Worm (Caenorhabditis elegans): ENCODE results near the gene C02F5.10.
A peak's percentile ranks its signal among the peaks of the same experiment; 100 is the strongest.

Gene C02F5.10

ce11 chrIII:8244052-8244451 is 5.2 kb downstream of the C02F5.10 start, which contains the start of the genes pbs-6 and cids-1 (continued):
- TF ChIP-seq irx-1 (tag; optimal IDR thresholded peaks at IDR 0.05), result no peak

ce11 chrIII:8242809-8243208 is 6.5 kb downstream of the C02F5.10 start, which contains the start of gene C02F5.12:
Gene C02F5.12, minus strand, starts transcription at chrIII:8243029.
- no peak for TF ChIP-seq fkh-4 (tag; optimal IDR thresholded peaks at IDR 0.05; ENCODE audit: borderline replicate concordance)
- TF ChIP-seq lsy-2 (tag; optimal IDR thresholded peaks at IDR 0.05), result peak; percentile 11 to 32
- no peak for TF ChIP-seq egl-13 (tag; optimal IDR thresholded peaks at IDR 0.05)
- TF ChIP-seq nhr-76 (tag; optimal IDR thresholded peaks at IDR 0.05), result no peak
- TF ChIP-seq mef-2 (tag; optimal IDR thresholded peaks at IDR 0.05), result no peak
- no peak for TF ChIP-seq sox-4 (tag; optimal IDR thresholded peaks at IDR 0.05)
- no peak for TF ChIP-seq nhr-77 (tag; optimal IDR thresholded peaks at IDR 0.05)
- no peak for TF ChIP-seq sup-37 (GFP tag; optimal IDR thresholded peaks at IDR 0.05)
- no peak for TF ChIP-seq egl-27 (tag; optimal IDR thresholded peaks at IDR 0.05)
- TF ChIP-seq rnt-1 (tag; optimal IDR thresholded peaks at IDR 0.05), result peak; percentile 11
- TF ChIP-seq isw-1 (GFP tag; IDR thresholded peaks at IDR 0.05), result no peak
- TF ChIP-seq nhr-90 (tag; optimal IDR thresholded peaks at IDR 0.05; ENCODE audit: poor library complexity), result peak; percentile 15
- no peak for TF ChIP-seq ceh-8 (GFP tag; optimal IDR thresholded peaks at IDR 0.05)
- no peak for TF ChIP-seq pag-3 (tag; optimal IDR thresholded peaks at IDR 0.05; ENCODE audit: borderline replicate concordance, insufficient read depth)
- peak; percentile 51 for TF ChIP-seq nhr-71 (tag; optimal IDR thresholded peaks at IDR 0.05)
- TF ChIP-seq unc-62 (GFP tag; optimal IDR thresholded peaks at IDR 0.05), result no peak
- no peak for TF ChIP-seq unc-30 (tag; optimal IDR thresholded peaks at IDR 0.05)
- peak; percentile 46 for TF ChIP-seq nhr-85 (tag)
- no peak for TF ChIP-seq Y116A8C.19 (tag; optimal IDR thresholded peaks at IDR 0.05; ENCODE audit: borderline replicate concordance)
- peak in 1 of 2 experiments; percentile 21 for TF ChIP-seq lin-35 (GFP tag; optimal IDR thresholded peaks at IDR 0.05)
- TF ChIP-seq pax-3 (tag; optimal IDR thresholded peaks at IDR 0.05), result no peak
- no peak for TF ChIP-seq nhr-237 (tag; optimal IDR thresholded peaks at IDR 0.05)
- TF ChIP-seq fos-1 (tag; optimal IDR thresholded peaks at IDR 0.05), result no peak
- TF ChIP-seq snu-23 (GFP tag; optimal IDR thresholded peaks at IDR 0.05), result peak; percentile 39
- no peak for TF ChIP-seq grh-1 (GFP tag; IDR thresholded peaks at IDR 0.05)
- no peak for TF ChIP-seq fkh-8 (tag; optimal IDR thresholded peaks at IDR 0.05)
- no peak for TF ChIP-seq aly-2 (tag; optimal IDR thresholded peaks at IDR 0.05)
- no peak for TF ChIP-seq xbp-1 (tag; optimal IDR thresholded peaks at IDR 0.05)
- TF ChIP-seq nhr-20 (tag; optimal IDR thresholded peaks at IDR 0.05), result peak; percentile 60
- TF ChIP-seq efl-1 (optimal IDR thresholded peaks at IDR 0.05), result peak in 1 of 2 experiments; percentile 3
- TF ChIP-seq efl-1 (GFP tag; optimal IDR thresholded peaks at IDR 0.05 in 1 of 2), result no peak
- no peak for TF ChIP-seq ceh-90 (tag; optimal IDR thresholded peaks at IDR 0.05)
- peak; percentile 63 for TF ChIP-seq mep-1 (tag; optimal IDR thresholded peaks at IDR 0.05)
- TF ChIP-seq pqm-1 (tag; optimal IDR thresholded peaks at IDR 0.05), result no peak
- peak; percentile 64 for TF ChIP-seq blmp-1 (tag; optimal IDR thresholded peaks at IDR 0.05)
- peak; percentile 32 for TF ChIP-seq lin-14 (GFP tag; optimal IDR thresholded peaks at IDR 0.05)
- TF ChIP-seq dsc-1 (tag; optimal IDR thresholded peaks at IDR 0.05), result no peak
- no peak for TF ChIP-seq hlh-4 (tag; optimal IDR thresholded peaks at IDR 0.05)
- TF ChIP-seq F16B12.6 (tag; optimal IDR thresholded peaks at IDR 0.05), result no peak
- TF ChIP-seq efl-3 (GFP tag; optimal IDR thresholded peaks at IDR 0.05), result no peak
- no peak for TF ChIP-seq ceh-63 (GFP tag; optimal IDR thresholded peaks at IDR 0.05)
- TF ChIP-seq ztf-4 (tag; optimal IDR thresholded peaks at IDR 0.05), result no peak
- no peak for TF ChIP-seq sptf-1 (tag; optimal IDR thresholded peaks at IDR 0.05)
- TF ChIP-seq unc-130 (tag; optimal IDR thresholded peaks at IDR 0.05), result no peak
- TF ChIP-seq ama-1 (optimal IDR thresholded peaks at IDR 0.05), result no peak
- no peak for TF ChIP-seq hpl-2 (GFP tag; optimal IDR thresholded peaks at IDR 0.05)
- no peak for TF ChIP-seq C34B4.2 (tag; optimal IDR thresholded peaks at IDR 0.05)
- TF ChIP-seq ceh-88 (GFP tag; IDR thresholded peaks at IDR 0.05), result no peak

All from whole organism, L1 larva.